In genomic region chr3L:6440462-6440811, dm6 we compare ENCODE assay signal across 4 fruit fly cellular contexts.
TF ChIP-seq lines count a peak whose summit lies in the region.

No protein-coding gene starts in this region.

TF ChIP-seq in whole organism, adult, 20 proteins besides CTCF, POLR2A, EP300 and RAD21:
- TF ChIP-seq CG7101 (tag; optimal IDR thresholded peaks at IDR 0.05; lab: Kevin White, UChicago) (no peak), kay (GFP tag; lab: Kevin White, UChicago; ENCODE audit: borderline replicate concordance) (peak; percentile 32)

TF ChIP-seq in whole organism, prepupa, 60 proteins besides CTCF, POLR2A, EP300 and RAD21 (continues in another document):
- no peak for TF ChIP-seq dsx (GFP tag; optimal IDR thresholded peaks at IDR 0.05; lab: Kevin White, UChicago; ENCODE audit: poor library complexity, severe bottlenecking)
- no peak for TF ChIP-seq ss (GFP tag; optimal IDR thresholded peaks at IDR 0.05; lab: Kevin White, UChicago)
- TF ChIP-seq CG32006 (GFP tag; optimal IDR thresholded peaks at IDR 0.05; lab: Kevin White, UChicago) = no peak
- TF ChIP-seq CG11902 (GFP tag; optimal IDR thresholded peaks at IDR 0.05; lab: Kevin White, UChicago) = no peak
- TF ChIP-seq CG3919 (GFP tag; optimal IDR thresholded peaks at IDR 0.05; lab: Kevin White, UChicago) = no peak
- no peak for TF ChIP-seq CG9139 (GFP tag; optimal IDR thresholded peaks at IDR 0.05; lab: Kevin White, UChicago)
- TF ChIP-seq fkh (GFP tag; optimal IDR thresholded peaks at IDR 0.05; lab: Kevin White, UChicago) = no peak
- no peak for TF ChIP-seq Blimp-1 (GFP tag; optimal IDR thresholded peaks at IDR 0.05; lab: Kevin White, UChicago)
- TF ChIP-seq CG34406 (GFP tag; optimal IDR thresholded peaks at IDR 0.05; lab: Kevin White, UChicago) = no peak
- TF ChIP-seq net (GFP tag; optimal IDR thresholded peaks at IDR 0.05; lab: Kevin White, UChicago) = no peak
- TF ChIP-seq CG10631 (GFP tag; optimal IDR thresholded peaks at IDR 0.05; lab: Kevin White, UChicago) = no peak
- no peak for TF ChIP-seq CG7368 (GFP tag; optimal IDR thresholded peaks at IDR 0.05; lab: Kevin White, UChicago)
- peak; percentile 11 for TF ChIP-seq topi (GFP tag; optimal IDR thresholded peaks at IDR 0.05; lab: Kevin White, UChicago)
- TF ChIP-seq CG1621 (tag; optimal IDR thresholded peaks at IDR 0.05; lab: Kevin White, UChicago) = no peak
- TF ChIP-seq Hr39 (GFP tag; optimal IDR thresholded peaks at IDR 0.05; lab: Kevin White, UChicago) = peak; percentile 12
- TF ChIP-seq fd59A (GFP tag; optimal IDR thresholded peaks at IDR 0.05; lab: Kevin White, UChicago) = no peak
- no peak for TF ChIP-seq CG6808 (GFP tag; optimal IDR thresholded peaks at IDR 0.05; lab: Kevin White, UChicago)
- no peak for TF ChIP-seq CG31627 (GFP tag; optimal IDR thresholded peaks at IDR 0.05; lab: Kevin White, UChicago)
- TF ChIP-seq lz (GFP tag; optimal IDR thresholded peaks at IDR 0.05; lab: Kevin White, UChicago) = no peak
- no peak for TF ChIP-seq CG6276 (GFP tag; optimal IDR thresholded peaks at IDR 0.05; lab: Kevin White, UChicago)
- no peak for TF ChIP-seq spab (GFP tag; optimal IDR thresholded peaks at IDR 0.05; lab: Kevin White, UChicago)
- TF ChIP-seq fd85E (GFP tag; optimal IDR thresholded peaks at IDR 0.05; lab: Kevin White, UChicago) = no peak
- TF ChIP-seq cyc (GFP tag; optimal IDR thresholded peaks at IDR 0.05; lab: Kevin White, UChicago) = no peak
- TF ChIP-seq Met (GFP tag; optimal IDR thresholded peaks at IDR 0.05; lab: Kevin White, UChicago) = peak; percentile 1
- TF ChIP-seq Sox15 (GFP tag; optimal IDR thresholded peaks at IDR 0.05; lab: Kevin White, UChicago) = no peak
- TF ChIP-seq CG6854 (GFP tag; optimal IDR thresholded peaks at IDR 0.05; lab: Kevin White, UChicago) = no peak
- no peak for TF ChIP-seq CG6792 (GFP tag; optimal IDR thresholded peaks at IDR 0.05; lab: Kevin White, UChicago)
- peak; percentile 11 for TF ChIP-seq Eip75B (GFP tag; optimal IDR thresholded peaks at IDR 0.05; lab: Kevin White, UChicago)
- no peak for TF ChIP-seq CG11294 (GFP tag; IDR thresholded peaks at IDR 0.05; lab: Robert Waterston, UW)
- TF ChIP-seq Smox (GFP tag; optimal IDR thresholded peaks at IDR 0.05; lab: Kevin White, UChicago) = peak; percentile 38
- TF ChIP-seq CG3032 (tag; optimal IDR thresholded peaks at IDR 0.05; lab: Kevin White, UChicago) = no peak

TF ChIP-seq in whole organism, pupa, 21 proteins besides CTCF, POLR2A, EP300 and RAD21:
- TF ChIP-seq EcR (GFP tag; optimal IDR thresholded peaks at IDR 0.05; lab: Kevin White, UChicago) (no peak), CG8159 (tag; optimal IDR thresholded peaks at IDR 0.05; lab: Kevin White, UChicago) (peak; percentile 41), CG4496 (GFP tag; IDR thresholded peaks at IDR 0.05; lab: Robert Waterston, UW) (no peak), CG9948 (tag; optimal IDR thresholded peaks at IDR 0.05; lab: Kevin White, UChicago) (peak; percentile 4), CG13204 (GFP tag; optimal IDR thresholded peaks at IDR 0.05; lab: Kevin White, UChicago) (no peak)

TF ChIP-seq in whole organism, wandering third instar larva, 38 proteins besides CTCF, POLR2A, EP300 and RAD21:
- peak in 1 of 2 experiments; percentile 38 for TF ChIP-seq foxo (GFP tag; optimal IDR thresholded peaks at IDR 0.05; lab: Kevin White, UChicago)
- TF ChIP-seq CrebA (GFP tag; optimal IDR thresholded peaks at IDR 0.05; lab: Kevin White, UChicago; ENCODE audit: borderline replicate concordance) = no peak
- no peak for TF ChIP-seq Rel (GFP tag; optimal IDR thresholded peaks at IDR 0.05; lab: Kevin White, UChicago)
- TF ChIP-seq Rel (tag; optimal IDR thresholded peaks at IDR 0.05; lab: Kevin White, UChicago) = no peak
- TF ChIP-seq Sp1 (GFP tag; optimal IDR thresholded peaks at IDR 0.05; lab: Kevin White, UChicago) = peak; percentile 20
- no peak for TF ChIP-seq woc (GFP tag; optimal IDR thresholded peaks at IDR 0.05; lab: Kevin White, UChicago)
- TF ChIP-seq fru (GFP tag; optimal IDR thresholded peaks at IDR 0.05; lab: Kevin White, UChicago) = peak; percentile 30
- TF ChIP-seq jim (GFP tag; optimal IDR thresholded peaks at IDR 0.05; lab: Kevin White, UChicago) = no peak
- TF ChIP-seq rgr (GFP tag; optimal IDR thresholded peaks at IDR 0.05; lab: Kevin White, UChicago) = peak; percentile 13
- no peak for TF ChIP-seq usp (GFP tag; optimal IDR thresholded peaks at IDR 0.05; lab: Kevin White, UChicago)
- no peak for TF ChIP-seq GATAd (GFP tag; optimal IDR thresholded peaks at IDR 0.05; lab: Kevin White, UChicago)
- TF ChIP-seq dmrt93B (GFP tag; optimal IDR thresholded peaks at IDR 0.05; lab: Kevin White, UChicago) = peak; percentile 17
- TF ChIP-seq ey (GFP tag; optimal IDR thresholded peaks at IDR 0.05; lab: Kevin White, UChicago) = peak; percentile 5
- TF ChIP-seq Dfd (GFP tag; optimal IDR thresholded peaks at IDR 0.05; lab: Kevin White, UChicago) = no peak
- TF ChIP-seq OdsH (GFP tag; optimal IDR thresholded peaks at IDR 0.05; lab: Kevin White, UChicago) = peak; percentile 12
- TF ChIP-seq HLH106 (tag; optimal IDR thresholded peaks at IDR 0.05; lab: Kevin White, UChicago) = peak; percentile 1
